Fruit fly (Drosophila melanogaster) whole organism, embryonic: Measurements from ENCODE around the gene Rabex-5.

ENCODE experiments used
- CG10565 ChIP-seq: fragments of 200-800 bp; sonication (Bioruptor generic); optimal IDR thresholded peaks from 3 replicates; lab custom pipeline; 2016; ENCODE audit warnings: missing biosample characterization, mild to moderate bottlenecking, missing genetic modification characterization
- CG10959 ChIP-seq: fragments of 200-800 bp; sonication (Bioruptor generic); IDR thresholded peaks from 2 replicates; pipeline ENCODE4 v1.3.6; 2022; ENCODE audit warnings: missing biosample characterization, missing genetic modification characterization
- CG11398 ChIP-seq: fragments of 200-800 bp; sonication (Bioruptor generic); optimal IDR thresholded peaks from 2 replicates; lab custom pipeline; 2016; ENCODE audit warnings: missing biosample characterization, missing genetic modification characterization
- CG1233 ChIP-seq: fragments of 200-800 bp; sonication (Bioruptor generic); optimal IDR thresholded peaks from 4 replicates; lab custom pipeline; 2018; ENCODE audit warnings: missing biosample characterization, mild to moderate bottlenecking, missing genetic modification characterization
- CG15011 ChIP-seq: fragments of 200-800 bp; sonication (Bioruptor generic); optimal IDR thresholded peaks from 3 replicates; lab custom pipeline; 2018; ENCODE audit warnings: missing biosample characterization, mild to moderate bottlenecking, missing genetic modification characterization
- CG15479 ChIP-seq: fragments of 200-800 bp; sonication (Bioruptor generic); optimal IDR thresholded peaks from 3 replicates; lab custom pipeline; 2019; ENCODE audit warnings: missing biosample characterization, mild to moderate bottlenecking, missing genetic modification characterization, moderate library complexity
- CG15696 ChIP-seq: fragments of 200-800 bp; sonication (Bioruptor generic); optimal IDR thresholded peaks from 2 replicates; lab custom pipeline; 2019; ENCODE audit warnings: missing biosample characterization, mild to moderate bottlenecking, missing genetic modification characterization, moderate library complexity
- CG17359 ChIP-seq: fragments of 200-800 bp; sonication (Bioruptor generic); optimal IDR thresholded peaks from 3 replicates; lab custom pipeline; 2018; ENCODE audit warnings: missing biosample characterization, mild to moderate bottlenecking, missing genetic modification characterization, moderate library complexity
- CG17829 ChIP-seq: fragments of 200-800 bp; optimal IDR thresholded peaks from 2 replicates; lab custom pipeline; 2019; ENCODE audit warnings: missing biosample characterization, mild to moderate bottlenecking, missing genetic modification characterization, moderate library complexity
- CG31365 ChIP-seq: fragments of 200-800 bp; sonication (Bioruptor generic); optimal IDR thresholded peaks from 2 replicates; lab custom pipeline; 2018; ENCODE audit warnings: missing biosample characterization, mild to moderate bottlenecking, missing genetic modification characterization
- CG3163 ChIP-seq: fragments of 200-800 bp; sonication (Bioruptor generic); optimal IDR thresholded peaks from 3 replicates; lab custom pipeline; 2016; ENCODE audit warnings: missing biosample characterization, missing genetic modification characterization
- CG3407 ChIP-seq: fragments of 200-800 bp; sonication (Bioruptor generic); optimal IDR thresholded peaks from 2 replicates; lab custom pipeline; 2018; ENCODE audit warnings: missing biosample characterization, mild to moderate bottlenecking, missing genetic modification characterization
- CG34376 ChIP-seq: fragments of 200-800 bp; sonication (Bioruptor generic); optimal IDR thresholded peaks from 2 replicates; lab custom pipeline; 2018; ENCODE audit warnings: missing biosample characterization, mild to moderate bottlenecking, missing genetic modification characterization
- CG5180 ChIP-seq: fragments of 200-800 bp; sonication (Bioruptor generic); optimal IDR thresholded peaks from 3 replicates; lab custom pipeline; 2017; ENCODE audit warnings: missing biosample characterization, missing genetic modification characterization, mild to moderate bottlenecking, moderate library complexity, missing genetic modification reagents
- CG6689 ChIP-seq: fragments of 200-800 bp; sonication (Bioruptor generic); IDR thresholded peaks from 2 replicates; pipeline ENCODE4 v1.3.6; 2022; ENCODE audit warnings: missing biosample characterization, missing genetic modification characterization
- CG6813 ChIP-seq: fragments of 200-800 bp; sonication (Bioruptor generic); optimal IDR thresholded peaks from 2 replicates; lab custom pipeline; 2017; ENCODE audit warnings: missing biosample characterization, missing genetic modification characterization, mild to moderate bottlenecking, moderate library complexity, missing genetic modification reagents
- CG7357 ChIP-seq: fragments of 200-800 bp; sonication (Bioruptor generic); IDR thresholded peaks from 3 replicates; pipeline ENCODE4 v1.3.6; 2022; ENCODE audit warnings: missing biosample characterization, missing genetic modification characterization
- CG7372 ChIP-seq: fragments of 200-800 bp; sonication (Bioruptor generic); IDR thresholded peaks from 2 replicates; pipeline ENCODE4 v1.3.6; 2022; ENCODE audit warnings: missing biosample characterization, missing genetic modification characterization
- CG7928 ChIP-seq: fragments of 200-800 bp; sonication (Bioruptor generic); optimal IDR thresholded peaks from 2 replicates; lab custom pipeline; 2017; ENCODE audit warnings: missing biosample characterization, mild to moderate bottlenecking, missing genetic modification characterization
- CG8290 ChIP-seq, 3 experiments: fragments of 200-800 bp; sonication (Bioruptor generic); optimal IDR thresholded peaks; 2 replicates each; lab custom pipeline; 2016 to 2019; ENCODE audit warnings: missing biosample characterization in 3 of 3, missing genetic modification characterization in 3 of 3, mild to moderate bottlenecking in 2 of 3, moderate library complexity in 1 of 3
- Dek ChIP-seq: fragments of 200-800 bp; sonication (Bioruptor generic); optimal IDR thresholded peaks from 3 replicates; lab custom pipeline; 2019; ENCODE audit warnings: missing biosample characterization, mild to moderate bottlenecking, missing genetic modification characterization, moderate library complexity
- Doc3 ChIP-seq: fragments of 200-800 bp; sonication (Bioruptor generic); IDR thresholded peaks from 3 replicates; pipeline ENCODE4 v1.3.6; 2022; ENCODE audit warnings: missing biosample characterization, missing genetic modification characterization; ENCODE audit not compliant: partially characterized antibody
- Drgx ChIP-seq: fragments of 200-800 bp; sonication (Bioruptor generic); IDR thresholded peaks from 2 replicates; pipeline ENCODE4 v1.3.6; 2022; ENCODE audit warnings: missing biosample characterization, missing genetic modification characterization
- E2f2 ChIP-seq: fragments of 200-800 bp; sonication (Bioruptor generic); IDR thresholded peaks from 2 replicates; pipeline ENCODE4 v1.3.6; 2022; ENCODE audit warnings: missing biosample characterization, missing genetic modification characterization
- Gsc ChIP-seq: fragments of 200-800 bp; sonication (Bioruptor generic); IDR thresholded peaks from 2 replicates; pipeline ENCODE4 v1.3.6; 2022; ENCODE audit warnings: missing biosample characterization, missing genetic modification characterization
- H2.0 ChIP-seq: fragments of 200-800 bp; sonication (Bioruptor generic); IDR thresholded peaks from 2 replicates; pipeline ENCODE4 v1.3.6; 2022; ENCODE audit warnings: missing biosample characterization, missing genetic modification characterization
- HLH3B ChIP-seq: fragments of 200-800 bp; sonication (Bioruptor generic); IDR thresholded peaks from 2 replicates; pipeline ENCODE4 v1.3.6; 2022; ENCODE audit warnings: missing biosample characterization, missing genetic modification characterization
- HmgD ChIP-seq: fragments of 200-800 bp; sonication (Bioruptor generic); optimal IDR thresholded peaks from 3 replicates; lab custom pipeline; 2016; ENCODE audit warnings: missing biosample characterization, missing genetic modification characterization
- NK7.1 ChIP-seq: fragments of 200-800 bp; sonication (Bioruptor generic); optimal IDR thresholded peaks from 3 replicates; lab custom pipeline; 2016; ENCODE audit warnings: missing biosample characterization, missing genetic modification characterization
- Rfx ChIP-seq: fragments of 200-800 bp; sonication (Bioruptor generic); IDR thresholded peaks from 2 replicates; pipeline ENCODE4 v1.3.6; 2022; ENCODE audit warnings: missing biosample characterization, missing genetic modification characterization
- Vsx1 ChIP-seq: fragments of 200-800 bp; sonication (Bioruptor generic); optimal IDR thresholded peaks from 2 replicates; lab custom pipeline; 2017; ENCODE audit warnings: missing biosample characterization, mild to moderate bottlenecking, missing genetic modification characterization, missing genetic modification reagents
- Xrp1 ChIP-seq: fragments of 200-800 bp; sonication (Bioruptor generic); IDR thresholded peaks from 2 replicates; pipeline ENCODE4 v1.3.6; 2022; ENCODE audit warnings: missing biosample characterization, missing genetic modification characterization
- aop ChIP-seq: fragments of 200-800 bp; sonication (Bioruptor generic); IDR thresholded peaks from 2 replicates; pipeline ENCODE4 v1.3.6; 2022; ENCODE audit warnings: missing biosample characterization, missing genetic modification characterization
- bowl ChIP-seq: fragments of 200-800 bp; sonication (Bioruptor generic); IDR thresholded peaks from 2 replicates; pipeline ENCODE4 v1.3.6; 2022; ENCODE audit warnings: missing biosample characterization, missing genetic modification characterization
- caup ChIP-seq: fragments of 200-800 bp; sonication (Bioruptor generic); optimal IDR thresholded peaks from 3 replicates; lab custom pipeline; 2017; ENCODE audit warnings: missing biosample characterization, mild to moderate bottlenecking, missing genetic modification characterization, moderate library complexity; ENCODE audit not compliant: severe bottlenecking
- chn ChIP-seq: fragments of 200-800 bp; sonication (Bioruptor generic); optimal IDR thresholded peaks from 2 replicates; lab custom pipeline; 2016; ENCODE audit warnings: missing biosample characterization, missing genetic modification characterization
- dati ChIP-seq: fragments of 200-800 bp; sonication (Bioruptor generic); IDR thresholded peaks from 2 replicates; pipeline ENCODE4 v1.3.6; 2022; ENCODE audit warnings: missing biosample characterization, missing genetic modification characterization
- disco-r ChIP-seq: fragments of 200-800 bp; sonication (Bioruptor generic); optimal IDR thresholded peaks from 2 replicates; lab custom pipeline; 2016; ENCODE audit warnings: missing biosample characterization, missing genetic modification characterization
- dm ChIP-seq: fragments of 200-800 bp; sonication (Bioruptor generic); optimal IDR thresholded peaks from 3 replicates; lab custom pipeline; 2016; ENCODE audit warnings: missing biosample characterization, missing genetic modification characterization
- fd64A ChIP-seq: fragments of 200-800 bp; sonication (Bioruptor generic); optimal IDR thresholded peaks from 3 replicates; lab custom pipeline; 2018; ENCODE audit warnings: missing biosample characterization, mild to moderate bottlenecking, missing genetic modification characterization
- hkb ChIP-seq, 2 experiments: fragments of 200-800 bp in 1 of 2; fragments of >200 bp in 1 of 2; sonication (Bioruptor generic) in 1 of 2; IDR thresholded peaks in 1 of 2; optimal IDR thresholded peaks in 1 of 2; 2 replicates each; pipeline versions ENCODE4 v1.3.6 to Lab custom; 2017 to 2022; ENCODE audit warnings: missing biosample characterization in 1 of 2, missing genetic modification characterization in 1 of 2
- ind ChIP-seq: fragments of 200-800 bp; sonication (Bioruptor generic); optimal IDR thresholded peaks from 3 replicates; lab custom pipeline; 2016; ENCODE audit warnings: missing biosample characterization, missing genetic modification characterization
- lmd ChIP-seq: fragments of 200-800 bp; sonication (Bioruptor generic); IDR thresholded peaks from 2 replicates; pipeline ENCODE4 v1.3.6; 2022; ENCODE audit warnings: missing biosample characterization, missing genetic modification characterization
- nom ChIP-seq: fragments of 200-800 bp; sonication (Bioruptor generic); optimal IDR thresholded peaks from 2 replicates; lab custom pipeline; 2017; ENCODE audit warnings: missing biosample characterization, missing genetic modification characterization, mild to moderate bottlenecking, moderate library complexity, missing genetic modification reagents
- peb ChIP-seq: fragments of 200-800 bp; sonication (Bioruptor generic); IDR thresholded peaks from 2 replicates; pipeline ENCODE4 v1.3.6; 2022; ENCODE audit warnings: missing biosample characterization, missing genetic modification characterization
- psq ChIP-seq: fragments of 200-800 bp; sonication (Bioruptor generic); optimal IDR thresholded peaks from 2 replicates; lab custom pipeline; 2017; ENCODE audit warnings: missing biosample characterization, missing genetic modification characterization
- sima ChIP-seq: fragments of 200-800 bp; sonication (Bioruptor generic); optimal IDR thresholded peaks from 2 replicates; lab custom pipeline; 2016; ENCODE audit warnings: missing biosample characterization, missing genetic modification characterization
- usp ChIP-seq: fragments of >200 bp; optimal IDR thresholded peaks from 2 replicates; lab custom pipeline; 2017; ENCODE audit warnings: missing biosample characterization, missing genetic modification characterization
- zf30C ChIP-seq: fragments of 200-800 bp; sonication (Bioruptor generic); optimal IDR thresholded peaks from 3 replicates; lab custom pipeline; 2018; ENCODE audit warnings: missing biosample characterization, mild to moderate bottlenecking, missing genetic modification characterization

The Rabex-5 gene

dm6 chr3L:1300076-1300635, 4.4 kb downstream of the Rabex-5 start (continued):
- TF ChIP-seq NK7.1 (GFP tag; lab: Kevin White, UChicago) (no peak), CG34376 (GFP tag; lab: Kevin White, UChicago) (peak; percentile 81), CG17829 (tag; lab: Kevin White, UChicago) (peak; percentile 94), caup (GFP tag; lab: Kevin White, UChicago) (peak; percentile 77), psq (GFP tag; lab: Kevin White, UChicago) (peak; percentile 54), CG6813 (GFP tag; lab: Kevin White, UChicago) (peak; percentile 79), CG17359 (tag; lab: Kevin White, UChicago) (peak; percentile 87), chn (GFP tag; lab: Kevin White, UChicago) (peak; percentile 57), Drgx (peak; percentile 23; the same call in 1 of the 2 replicates), usp (GFP tag; lab: Kevin White, UChicago) (no peak), CG7928 (GFP tag; lab: Kevin White, UChicago) (peak; percentile 50), Vsx1 (GFP tag; lab: Kevin White, UChicago) (no peak), Xrp1 (GFP tag; lab: Robert Waterston, UW) (peak; percentile 93), dati (0 out of 2 replicates have a peak, but pooled peaks have one; percentile 11), disco-r (no peak), Doc3 (GFP tag; lab: Robert Waterston, UW) (no peak), CG31365 (tag; lab: Kevin White, UChicago) (peak; percentile 32), lmd (GFP tag; lab: Robert Waterston, UW) (peak; percentile 83), Rfx (peak; percentile 77), fd64A (GFP tag; lab: Kevin White, UChicago) (peak; percentile 65), nom (GFP tag; lab: Kevin White, UChicago) (peak; percentile 39), ind (peak; percentile 66), CG7372 (GFP tag; lab: Robert Waterston, UW) (peak; percentile 33; the same call in 1 of the 2 replicates), CG3407 (GFP tag; lab: Kevin White, UChicago) (peak; percentile 74), CG15479 (GFP tag; lab: Kevin White, UChicago) (peak; percentile 17), CG15696 (tag; lab: Kevin White, UChicago) (peak; percentile 86), dm (GFP tag; lab: Kevin White, UChicago) (no peak), HmgD (GFP tag; lab: Kevin White, UChicago) (no peak), H2.0 (peak; percentile 67), CG10565 (GFP tag; lab: Kevin White, UChicago) (no peak), HLH3B (GFP tag; lab: Robert Waterston, UW) (peak; percentile 83), CG1233 (GFP tag; lab: Kevin White, UChicago) (peak; percentile 72), Gsc (GFP tag; lab: Robert Waterston, UW) (peak; percentile 58), bowl (GFP tag; lab: Robert Waterston, UW) (peak; percentile 58; the same call in 1 of the 2 replicates), CG6689 (GFP tag; lab: Robert Waterston, UW) (peak; percentile 81), hkb (optimal IDR thresholded peaks at IDR 0.05; lab: Kevin White, UChicago) (no peak), hkb (GFP tag; IDR thresholded peaks at IDR 0.05; lab: Robert Waterston, UW) (peak; percentile 90), CG3163 (GFP tag; lab: Kevin White, UChicago) (no peak), Dek (tag; lab: Kevin White, UChicago) (peak; percentile 56), CG5180 (GFP tag; lab: Kevin White, UChicago) (no peak), CG11398 (no peak), CG15011 (GFP tag; lab: Kevin White, UChicago) (peak; percentile 79), aop (peak; percentile 34; the same call in 1 of the 2 replicates), CG8290 (GFP tag; optimal IDR thresholded peaks at IDR 0.05; lab: Kevin White, UChicago) (peak; percentile 70), CG8290 (tag; optimal IDR thresholded peaks at IDR 0.05; lab: Kevin White, UChicago) (peak; percentile 30 to 55), zf30C (GFP tag; lab: Kevin White, UChicago) (peak; percentile 97), sima (GFP tag; lab: Kevin White, UChicago) (no peak), CG7357 (GFP tag; lab: Robert Waterston, UW) (peak; percentile 66; the same call in 2 of the 3 replicates), peb (peak; percentile 70; the same call in 1 of the 2 replicates), E2f2 (GFP tag; lab: Robert Waterston, UW) (peak; percentile 59), CG10959 (GFP tag; lab: Robert Waterston, UW) (peak; percentile 82)
